Fruit fly (Drosophila melanogaster) whole organism, embryonic: ENCODE results near the gene CG6527.
A peak's percentile ranks its signal among the peaks of the same experiment; 100 is the strongest.

Experiments used
- CG10267 ChIP-seq: fragments of 200-800 bp; sonication (Bioruptor generic); optimal IDR thresholded peaks from 2 replicates; lab custom pipeline; 2018; ENCODE audit warnings: missing biosample characterization, mild to moderate bottlenecking, missing genetic modification characterization, moderate library complexity
- CG12155 ChIP-seq: fragments of 200-800 bp; sonication (Bioruptor generic); optimal IDR thresholded peaks from 3 replicates; lab custom pipeline; 2016; ENCODE audit warnings: missing biosample characterization, missing genetic modification characterization
- CG12219 ChIP-seq: fragments of 200-800 bp; sonication (Bioruptor generic); optimal IDR thresholded peaks from 3 replicates; lab custom pipeline; 2018; ENCODE audit warnings: missing biosample characterization, mild to moderate bottlenecking, missing genetic modification characterization
- CG12942 ChIP-seq: fragments of 200-800 bp; sonication (Bioruptor generic); optimal IDR thresholded peaks from 3 replicates; lab custom pipeline; 2016; ENCODE audit warnings: missing biosample characterization, missing genetic modification characterization
- CG13894 ChIP-seq: fragments of 200-800 bp; sonication (Bioruptor generic); optimal IDR thresholded peaks from 3 replicates; lab custom pipeline; 2018; ENCODE audit warnings: missing biosample characterization, mild to moderate bottlenecking, missing genetic modification characterization, moderate library complexity
- CG16863 ChIP-seq: fragments of 200-800 bp; sonication (Bioruptor generic); optimal IDR thresholded peaks from 3 replicates; lab custom pipeline; 2016; ENCODE audit warnings: missing biosample characterization, missing genetic modification characterization
- CG18011 ChIP-seq: fragments of 200-800 bp; sonication (Bioruptor generic); optimal IDR thresholded peaks from 2 replicates; lab custom pipeline; 2017; ENCODE audit warnings: missing biosample characterization, missing genetic modification characterization, mild to moderate bottlenecking, moderate library complexity, missing genotype
- CG18476 ChIP-seq: fragments of 200-800 bp; sonication (Bioruptor generic); optimal IDR thresholded peaks from 2 replicates; lab custom pipeline; 2016; ENCODE audit warnings: missing biosample characterization, mild to moderate bottlenecking, missing genetic modification characterization
- CG2129 ChIP-seq: fragments of 200-800 bp; sonication (Bioruptor generic); IDR thresholded peaks from 2 replicates; pipeline ENCODE4 v1.3.6; 2022; ENCODE audit warnings: missing biosample characterization, missing genetic modification characterization; ENCODE audit not compliant: partially characterized antibody
- CG2202 ChIP-seq: fragments of 200-800 bp; sonication (Bioruptor generic); optimal IDR thresholded peaks from 2 replicates; lab custom pipeline; 2018; ENCODE audit warnings: missing biosample characterization, mild to moderate bottlenecking, missing genetic modification characterization
- CG30431 ChIP-seq: fragments of 200-800 bp; sonication (Bioruptor generic); optimal IDR thresholded peaks from 2 replicates; lab custom pipeline; 2017; ENCODE audit warnings: missing biosample characterization, missing genetic modification characterization
- CG31441 ChIP-seq: fragments of 200-800 bp; sonication (Bioruptor generic); IDR thresholded peaks from 2 replicates; pipeline ENCODE4 v1.3.6; 2022; ENCODE audit warnings: missing biosample characterization, missing genetic modification characterization
- CG32532 ChIP-seq: fragments of 200-800 bp; sonication (Bioruptor generic); IDR thresholded peaks from 2 replicates; pipeline ENCODE4 v1.3.6; 2022; ENCODE audit warnings: missing biosample characterization, missing genetic modification characterization
- CG6683 ChIP-seq: fragments of 200-800 bp; sonication (Bioruptor generic); optimal IDR thresholded peaks from 2 replicates; lab custom pipeline; 2017; ENCODE audit warnings: missing biosample characterization, mild to moderate bottlenecking, missing genetic modification characterization, missing genetic modification reagents
- CG6765 ChIP-seq: fragments of 200-800 bp; sonication (Bioruptor generic); optimal IDR thresholded peaks from 3 replicates; lab custom pipeline; 2017; ENCODE audit warnings: missing biosample characterization, mild to moderate bottlenecking, missing genetic modification characterization
- CG6813 ChIP-seq: fragments of 200-800 bp; sonication (Bioruptor generic); optimal IDR thresholded peaks from 2 replicates; lab custom pipeline; 2017; ENCODE audit warnings: missing biosample characterization, missing genetic modification characterization, mild to moderate bottlenecking, moderate library complexity, missing genetic modification reagents
- CG6854 ChIP-seq: fragments of 200-800 bp; sonication (Bioruptor generic); optimal IDR thresholded peaks from 3 replicates; lab custom pipeline; 2017; ENCODE audit warnings: missing biosample characterization, mild to moderate bottlenecking, missing genetic modification characterization
- CG8089 ChIP-seq: fragments of 200-800 bp; sonication (Bioruptor generic); optimal IDR thresholded peaks from 3 replicates; lab custom pipeline; 2016; ENCODE audit warnings: missing biosample characterization, missing genetic modification characterization
- CG9437 ChIP-seq: fragments of 200-800 bp; sonication (Bioruptor generic); optimal IDR thresholded peaks from 2 replicates; lab custom pipeline; 2018; ENCODE audit warnings: missing biosample characterization, mild to moderate bottlenecking, missing genetic modification characterization
- CG9932 ChIP-seq: fragments of 200-800 bp; sonication (Bioruptor generic); IDR thresholded peaks from 2 replicates; pipeline ENCODE4 v1.3.6; 2022; ENCODE audit warnings: missing biosample characterization, missing genetic modification characterization
- E2f1 ChIP-seq: fragments of 200-800 bp; sonication (Bioruptor generic); IDR thresholded peaks from 2 replicates; pipeline ENCODE4 v1.3.6; 2022; ENCODE audit warnings: missing biosample characterization, missing genetic modification characterization
- Eip74EF ChIP-seq, 2 experiments: fragments of 200-800 bp in 1 of 2; fragments of >200 bp in 1 of 2; sonication (Bioruptor generic) in 1 of 2; optimal IDR thresholded peaks; 2 replicates each; lab custom pipeline; 2017 to 2019; ENCODE audit warnings: missing biosample characterization in 2 of 2, missing genetic modification characterization in 2 of 2, mild to moderate bottlenecking in 1 of 2, moderate library complexity in 1 of 2
- Fer3 ChIP-seq: fragments of 200-800 bp; sonication (Bioruptor generic); optimal IDR thresholded peaks from 2 replicates; lab custom pipeline; 2018; ENCODE audit warnings: missing biosample characterization, mild to moderate bottlenecking, missing genetic modification characterization, moderate library complexity
- Gsc ChIP-seq: fragments of 200-800 bp; sonication (Bioruptor generic); IDR thresholded peaks from 2 replicates; pipeline ENCODE4 v1.3.6; 2022; ENCODE audit warnings: missing biosample characterization, missing genetic modification characterization
- H15 ChIP-seq: fragments of 200-800 bp; sonication (Bioruptor generic); IDR thresholded peaks from 3 replicates; pipeline ENCODE4 v1.3.6; 2022; ENCODE audit warnings: missing biosample characterization, missing genetic modification characterization
- Hmr ChIP-seq: fragments of 200-800 bp; sonication (Bioruptor generic); optimal IDR thresholded peaks from 3 replicates; lab custom pipeline; 2017; ENCODE audit warnings: mild to moderate bottlenecking, missing biosample characterization, missing genetic modification reagents, missing genetic modification characterization
- Hr39 ChIP-seq: fragments of >200 bp; optimal IDR thresholded peaks from 2 replicates; lab custom pipeline; 2017
- Hr78 ChIP-seq, 2 experiments: fragments of 200-800 bp in 1 of 2; fragments of >200 bp in 1 of 2; sonication (Bioruptor generic) in 1 of 2; optimal IDR thresholded peaks; 2 replicates each; lab custom pipeline; 2017 to 2019; ENCODE audit warnings: missing biosample characterization in 2 of 2, missing genetic modification characterization in 2 of 2, mild to moderate bottlenecking in 1 of 2, moderate library complexity in 1 of 2
- MTF-1 ChIP-seq: fragments of 200-800 bp; sonication (Bioruptor generic); optimal IDR thresholded peaks from 2 replicates; lab custom pipeline; 2018; ENCODE audit warnings: missing biosample characterization, mild to moderate bottlenecking, missing genetic modification characterization, borderline replicate concordance
- PHDP ChIP-seq: fragments of 200-800 bp; sonication (Bioruptor generic); optimal IDR thresholded peaks from 3 replicates; lab custom pipeline; 2018; ENCODE audit warnings: missing biosample characterization, mild to moderate bottlenecking, missing genetic modification characterization, moderate library complexity
- Side ChIP-seq: fragments of 200-800 bp; sonication (Bioruptor generic); optimal IDR thresholded peaks from 2 replicates; lab custom pipeline; 2016; ENCODE audit warnings: missing biosample characterization, missing genetic modification characterization
- Taf1 ChIP-seq: fragments of 200-800 bp; sonication (Bioruptor generic); IDR thresholded peaks from 2 replicates; pipeline ENCODE4 v1.3.6; 2022; ENCODE audit warnings: missing biosample characterization, missing genetic modification characterization
- amos ChIP-seq: fragments of 200-800 bp; sonication (Bioruptor generic); IDR thresholded peaks from 2 replicates; pipeline ENCODE4 v1.3.6; 2022; ENCODE audit warnings: missing biosample characterization, missing genetic modification characterization; ENCODE audit not compliant: partially characterized antibody
- cwo ChIP-seq: fragments of 200-800 bp; sonication (Bioruptor generic); optimal IDR thresholded peaks from 3 replicates; lab custom pipeline; 2017; ENCODE audit warnings: missing biosample characterization, missing genetic modification characterization, mild to moderate bottlenecking, moderate library complexity, missing genetic modification reagents
- disco-r ChIP-seq: fragments of 200-800 bp; sonication (Bioruptor generic); optimal IDR thresholded peaks from 2 replicates; lab custom pipeline; 2016; ENCODE audit warnings: missing biosample characterization, missing genetic modification characterization
- fd3F ChIP-seq: fragments of 200-800 bp; sonication (Bioruptor generic); optimal IDR thresholded peaks from 2 replicates; lab custom pipeline; 2018; ENCODE audit warnings: missing biosample characterization, mild to moderate bottlenecking, missing genetic modification characterization, moderate library complexity
- fd64A ChIP-seq: fragments of 200-800 bp; sonication (Bioruptor generic); optimal IDR thresholded peaks from 3 replicates; lab custom pipeline; 2018; ENCODE audit warnings: missing biosample characterization, mild to moderate bottlenecking, missing genetic modification characterization
- h ChIP-seq: fragments of >200 bp; optimal IDR thresholded peaks from 2 replicates; lab custom pipeline; 2017
- jigr1 ChIP-seq: fragments of 200-800 bp; sonication (Bioruptor generic); IDR thresholded peaks from 3 replicates; pipeline ENCODE4 v1.3.6; 2022; ENCODE audit warnings: missing biosample characterization, missing genetic modification characterization
- kay ChIP-seq: fragments of 200-800 bp; sonication (Bioruptor generic); optimal IDR thresholded peaks from 2 replicates; lab custom pipeline; 2016; ENCODE audit warnings: missing biosample characterization, missing genetic modification characterization
- nerfin-2 ChIP-seq: fragments of 200-800 bp; sonication (Bioruptor generic); IDR thresholded peaks from 2 replicates; pipeline ENCODE4 v1.3.6; 2022; ENCODE audit warnings: missing biosample characterization, missing genetic modification characterization; ENCODE audit not compliant: partially characterized antibody
- pb ChIP-seq: fragments of 200-800 bp; sonication (Bioruptor generic); optimal IDR thresholded peaks from 3 replicates; lab custom pipeline; 2016; ENCODE audit warnings: missing biosample characterization, missing genetic modification characterization
- sc ChIP-seq, 3 experiments: fragments of >200 bp in 2 of 3; fragments of 200-800 bp in 1 of 3; sonication (Bioruptor generic) in 1 of 3; optimal IDR thresholded peaks; 2 replicates in 2 of 3; 3 replicates in 1 of 3; lab custom pipeline; 2017; ENCODE audit warnings: mild to moderate bottlenecking in 1 of 3, missing biosample characterization in 1 of 3, missing genetic modification characterization in 1 of 3, missing genetic modification reagents in 1 of 3
- shn ChIP-seq: fragments of 200-800 bp; sonication (Bioruptor generic); optimal IDR thresholded peaks from 3 replicates; lab custom pipeline; 2016; ENCODE audit warnings: missing biosample characterization, missing genetic modification characterization
- sqz ChIP-seq: fragments of 200-800 bp; sonication (Bioruptor generic); optimal IDR thresholded peaks from 3 replicates; lab custom pipeline; 2018; ENCODE audit warnings: missing biosample characterization, mild to moderate bottlenecking, missing genetic modification characterization
- tna ChIP-seq: fragments of 200-800 bp; sonication (Bioruptor generic); IDR thresholded peaks from 2 replicates; pipeline ENCODE4 v1.3.6; 2022; ENCODE audit warnings: missing biosample characterization, missing genetic modification characterization; ENCODE audit not compliant: partially characterized antibody
- trem ChIP-seq: fragments of 200-800 bp; optimal IDR thresholded peaks from 3 replicates; lab custom pipeline; 2019; ENCODE audit warnings: missing biosample characterization, mild to moderate bottlenecking, missing genetic modification characterization, moderate library complexity
- zf30C ChIP-seq: fragments of 200-800 bp; sonication (Bioruptor generic); optimal IDR thresholded peaks from 3 replicates; lab custom pipeline; 2018; ENCODE audit warnings: missing biosample characterization, mild to moderate bottlenecking, missing genetic modification characterization

CG6527 gene

DNA sequence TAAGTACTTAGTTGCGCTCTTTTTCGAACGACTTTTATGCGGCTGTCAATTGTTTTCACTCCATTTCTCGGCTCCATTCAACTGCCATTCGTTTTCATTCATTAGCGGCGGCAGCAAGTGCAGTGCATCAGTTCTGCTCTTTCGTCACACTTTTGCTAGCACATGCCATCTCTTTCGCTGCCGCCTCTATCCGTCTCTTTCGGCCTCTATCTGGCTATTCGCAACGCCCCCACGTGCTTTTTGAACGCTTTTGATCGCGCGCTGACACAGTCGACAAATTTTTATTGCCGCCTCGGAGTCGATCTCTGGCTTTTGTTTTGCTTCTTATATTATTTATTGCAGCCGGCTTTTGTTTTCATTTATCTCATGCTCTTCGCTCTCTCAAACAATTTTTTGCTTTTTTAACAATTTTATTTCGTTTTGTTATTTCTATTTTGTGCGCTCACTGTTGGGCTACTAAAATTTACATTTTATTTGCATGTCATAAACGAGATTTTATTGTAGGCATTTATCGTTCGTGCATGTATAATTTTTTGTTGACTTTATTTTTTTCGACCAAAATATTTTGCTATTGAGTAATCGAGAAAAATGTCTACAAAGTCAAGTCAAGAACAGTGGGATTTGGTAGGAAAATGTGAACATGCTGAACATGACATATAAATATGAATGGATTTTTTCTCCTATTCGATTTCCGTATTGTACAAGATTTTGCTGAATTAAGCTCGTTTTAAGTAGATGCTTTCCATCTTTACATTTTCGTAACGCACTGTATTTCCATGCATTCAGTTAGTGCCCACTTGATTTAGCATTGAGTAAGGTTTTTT, 36.3 kb downstream of the CG6527 start (continued):
- TF ChIP-seq CG10267 (tag; lab: Kevin White, UChicago) (no peak), CG6854 (GFP tag; lab: Kevin White, UChicago) (no peak), Gsc (GFP tag; lab: Robert Waterston, UW) (no peak), CG16863 (GFP tag; lab: Kevin White, UChicago) (no peak), CG6813 (no peak), disco-r (GFP tag; lab: Kevin White, UChicago) (no peak), CG31441 (GFP tag; lab: Robert Waterston, UW) (no peak), CG18476 (GFP tag; lab: Kevin White, UChicago) (no peak), sqz (no peak), CG2129 (no peak), Eip74EF (GFP tag; optimal IDR thresholded peaks at IDR 0.05; lab: Kevin White, UChicago) (no peak), sc (optimal IDR thresholded peaks at IDR 0.05; lab: Kevin White, UChicago) (no peak), sc (GFP tag; optimal IDR thresholded peaks at IDR 0.05; lab: Kevin White, UChicago) (no peak), fd64A (no peak), Side (GFP tag; lab: Kevin White, UChicago) (no peak), CG32532 (peak; percentile 44), CG13894 (tag; lab: Kevin White, UChicago) (no peak), CG30431 (GFP tag; lab: Kevin White, UChicago) (no peak), CG9437 (GFP tag; lab: Kevin White, UChicago) (no peak), CG12219 (GFP tag; lab: Kevin White, UChicago) (no peak), zf30C (no peak), CG18011 (GFP tag; lab: Kevin White, UChicago) (no peak), Hmr (GFP tag; lab: Kevin White, UChicago) (no peak), CG12155 (GFP tag; lab: Kevin White, UChicago) (no peak), pb (GFP tag; lab: Kevin White, UChicago) (no peak), H15 (GFP tag; lab: Robert Waterston, UW) (peak; percentile 48; the same call in 1 of the 3 replicates), nerfin-2 (GFP tag; lab: Robert Waterston, UW) (no peak), tna (GFP tag; lab: Robert Waterston, UW) (no peak), CG6683 (GFP tag; lab: Kevin White, UChicago) (no peak), Hr39 (lab: Kevin White, UChicago) (no peak), jigr1 (GFP tag; lab: Robert Waterston, UW) (no peak), shn (GFP tag; lab: Kevin White, UChicago) (no peak), fd3F (GFP tag; lab: Kevin White, UChicago) (peak; percentile 45), trem (tag; lab: Kevin White, UChicago) (no peak), MTF-1 (GFP tag; lab: Kevin White, UChicago) (no peak), CG2202 (tag; lab: Kevin White, UChicago) (no peak), amos (GFP tag; lab: Robert Waterston, UW) (0 out of 2 replicates have a peak, but pooled peaks have one; percentile 3), Fer3 (tag; lab: Kevin White, UChicago) (peak; percentile 4), CG12942 (GFP tag; lab: Kevin White, UChicago) (no peak), CG8089 (GFP tag; lab: Kevin White, UChicago) (no peak), h (lab: Kevin White, UChicago) (no peak), kay (GFP tag; lab: Kevin White, UChicago) (no peak), Taf1 (GFP tag; lab: Robert Waterston, UW) (no peak), CG6765 (GFP tag; lab: Kevin White, UChicago) (no peak), PHDP (peak; percentile 37), CG9932 (GFP tag; lab: Robert Waterston, UW) (peak; percentile 41; the same call in 1 of the 2 replicates), E2f1 (peak; percentile 24; the same call in 1 of the 2 replicates), Hr78 (GFP tag; optimal IDR thresholded peaks at IDR 0.05; lab: Kevin White, UChicago) (no peak), cwo (GFP tag; lab: Kevin White, UChicago) (peak; percentile 43)
